Worm (Caenorhabditis elegans) whole organism, L2 larva: ENCODE measurements around the gene cam-1.

ENCODE experiments used
- ZK546.5 ChIP-seq: sonication (generic microtip); optimal IDR thresholded peaks from 2 replicates; lab custom pipeline; 2017; ENCODE audit warnings: missing biosample characterization, missing genetic modification characterization
- ama-1 ChIP-seq: fragments of 150-350 bp; optimal IDR thresholded peaks from 2 replicates; lab custom pipeline; 2018; ENCODE audit warnings: inconsistent platforms
- ceh-82 ChIP-seq: fragments of 150-350 bp; optimal IDR thresholded peaks from 2 replicates; lab custom pipeline; 2014; ENCODE audit warnings: missing biosample characterization, missing genetic modification characterization
- elt-3 ChIP-seq: sonication (generic microtip); optimal IDR thresholded peaks from 2 replicates; lab custom pipeline; 2017; ENCODE audit warnings: missing biosample characterization, missing genetic modification characterization
- lin-13 ChIP-seq: fragments of 150-350 bp; optimal IDR thresholded peaks from 2 replicates; lab custom pipeline; 2014; ENCODE audit warnings: missing biosample characterization, missing genetic modification reagents, missing genetic modification characterization
- lin-39 ChIP-seq: fragments of 150-350 bp; optimal IDR thresholded peaks from 2 replicates; lab custom pipeline; 2014; ENCODE audit warnings: missing biosample characterization, missing genetic modification reagents, missing genetic modification characterization
- lsy-2 ChIP-seq, 2 experiments: fragments of 150-350 bp in 1 of 2; sonication (generic microtip) in 1 of 2; optimal IDR thresholded peaks; 2 replicates each; lab custom pipeline; 2014 to 2017; ENCODE audit warnings: missing biosample characterization in 2 of 2, missing genetic modification characterization in 2 of 2
- nhr-11 ChIP-seq: fragments of 150-350 bp; optimal IDR thresholded peaks from 2 replicates; lab custom pipeline; 2014; ENCODE audit warnings: missing biosample characterization, missing genetic modification characterization
- nhr-237 ChIP-seq: fragments of 150-350 bp; optimal IDR thresholded peaks from 2 replicates; lab custom pipeline; 2014; ENCODE audit warnings: missing biosample characterization, missing genetic modification characterization
- unc-55 ChIP-seq: fragments of 150-350 bp; sonication (generic microtip); optimal IDR thresholded peaks from 3 replicates; lab custom pipeline; 2014; ENCODE audit warnings: missing biosample characterization, missing genetic modification reagents, missing genetic modification characterization
- zag-1 ChIP-seq: fragments of 150-350 bp; optimal IDR thresholded peaks from 2 replicates; lab custom pipeline; 2014; ENCODE audit warnings: missing biosample characterization, missing genetic modification characterization
- ztf-11 ChIP-seq: sonication (generic microtip); optimal IDR thresholded peaks from 2 replicates; lab custom pipeline; 2017; ENCODE audit warnings: missing biosample characterization, missing genetic modification characterization
- ztf-4 ChIP-seq: fragments of 150-350 bp; optimal IDR thresholded peaks from 2 replicates; lab custom pipeline; 2014; ENCODE audit warnings: missing biosample characterization, missing genetic modification characterization

ce11 chrII:9322870-9323349, 12.8 kb upstream of the cam-1 start, which contains the start of gene rab-39:
- TF ChIP-seq nhr-237 (tag; lab: Kevin White, UChicago) (no peak), lsy-2 (tag; optimal IDR thresholded peaks at IDR 0.05; lab: Kevin White, UChicago) (peak in 1 of 2 experiments; percentile 62), lin-39 (tag; lab: Kevin White, UChicago) (no peak), ZK546.5 (tag; lab: Kevin White, UChicago) (no peak), zag-1 (tag; lab: Kevin White, UChicago) (no peak), ztf-4 (tag; lab: Kevin White, UChicago) (no peak), ama-1 (lab: Kevin White, UChicago) (no peak), ceh-82 (tag; lab: Kevin White, UChicago) (no peak), ztf-11 (no peak), elt-3 (tag; lab: Kevin White, UChicago) (no peak), nhr-11 (tag; lab: Kevin White, UChicago) (no peak), lin-13 (peak; percentile 23), unc-55 (peak; percentile 69)
